Fruit fly (Drosophila melanogaster): Measurements from ENCODE around the gene CG11858.

Gene CG11858

DNA sequence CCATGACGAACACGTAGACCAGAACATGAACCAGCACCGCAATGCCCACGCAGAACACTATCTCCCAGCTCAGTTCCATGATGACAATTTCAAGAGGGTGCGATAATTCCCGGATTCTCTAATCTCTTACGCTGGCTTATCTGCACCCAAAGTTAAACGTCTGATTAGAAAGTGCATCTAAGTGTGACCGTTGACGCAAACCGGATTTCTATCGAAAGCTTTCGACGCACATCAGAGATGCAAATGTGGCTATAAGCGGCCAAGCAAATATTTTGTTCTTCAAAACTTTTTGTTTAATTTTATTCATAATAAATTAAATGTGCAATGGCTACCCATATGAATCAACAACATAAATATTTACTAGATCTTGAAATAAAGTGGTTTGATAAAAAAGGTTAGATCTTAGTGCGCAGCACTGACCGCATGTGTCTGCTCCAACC is at the start of gene CG11858, which contains the start of gene Kdsr:
TSS of gene CG11858 (plus strand) at position 420 of the 440 bp plus-strand sequence.
TSS of gene Kdsr (minus strand) at position 177 of the 440 bp plus-strand sequence.
- no peak for TF ChIP-seq Hr78 (GFP tag; optimal IDR thresholded peaks at IDR 0.05)
- TF ChIP-seq GATAd (GFP tag; optimal IDR thresholded peaks at IDR 0.05), result peak; percentile 57
- peak; percentile 72 for TF ChIP-seq br (GFP tag; optimal IDR thresholded peaks at IDR 0.05)
- TF ChIP-seq Sp1 (GFP tag; optimal IDR thresholded peaks at IDR 0.05), result peak; percentile 74
- TF ChIP-seq sv (GFP tag; optimal IDR thresholded peaks at IDR 0.05), result peak; percentile 67
- peak; percentile 62 for TF ChIP-seq Jra (GFP tag; optimal IDR thresholded peaks at IDR 0.05)
- TF ChIP-seq usp (GFP tag; optimal IDR thresholded peaks at IDR 0.05), result no peak
- TF ChIP-seq ey (GFP tag; optimal IDR thresholded peaks at IDR 0.05), result peak; percentile 75
- TF ChIP-seq psq (GFP tag; optimal IDR thresholded peaks at IDR 0.05), result peak; percentile 52
- peak; percentile 83 for TF ChIP-seq h (GFP tag; optimal IDR thresholded peaks at IDR 0.05)
- no peak for TF ChIP-seq Rel (GFP tag; optimal IDR thresholded peaks at IDR 0.05)
- TF ChIP-seq Rel (tag; optimal IDR thresholded peaks at IDR 0.05), result peak; percentile 53
- peak; percentile 25 to 79 for TF ChIP-seq foxo (GFP tag; optimal IDR thresholded peaks at IDR 0.05)
- peak; percentile 75 for TF ChIP-seq fru (GFP tag; optimal IDR thresholded peaks at IDR 0.05)
- TF ChIP-seq rgr (GFP tag; optimal IDR thresholded peaks at IDR 0.05), result peak; percentile 71
- TF ChIP-seq OdsH (GFP tag; optimal IDR thresholded peaks at IDR 0.05), result peak; percentile 55
- no peak for TF ChIP-seq N (GFP tag; optimal IDR thresholded peaks at IDR 0.05)
- TF ChIP-seq Myc (optimal IDR thresholded peaks at IDR 0.05), result peak; percentile 99
- no peak for TF ChIP-seq pan (optimal IDR thresholded peaks at IDR 0.05)
- TF ChIP-seq CG32264 (GFP tag; optimal IDR thresholded peaks at IDR 0.05), result peak; percentile 36
- peak; percentile 72 for TF ChIP-seq HLH106 (tag; optimal IDR thresholded peaks at IDR 0.05)
- peak; percentile 72 for TF ChIP-seq CG9705 (GFP tag; optimal IDR thresholded peaks at IDR 0.05)
- TF ChIP-seq Mio (GFP tag; optimal IDR thresholded peaks at IDR 0.05), result no peak
- TF ChIP-seq woc (GFP tag; optimal IDR thresholded peaks at IDR 0.05), result peak; percentile 93
- no peak for TF ChIP-seq Vsx2 (GFP tag; optimal IDR thresholded peaks at IDR 0.05; ENCODE audit: partially characterized antibody)

dm6 chr3R:25215123-25215522 is 47.4 kb upstream of the CG11858 start, which contains the start of gene Saysd1:
Gene Saysd1 (minus strand): TSS chr3R:25215188.
- TF ChIP-seq Vsx2 (GFP tag; optimal IDR thresholded peaks at IDR 0.05; ENCODE audit: partially characterized antibody) (no peak), br (GFP tag; optimal IDR thresholded peaks at IDR 0.05) (peak; percentile 8), CG32264 (GFP tag; optimal IDR thresholded peaks at IDR 0.05) (no peak), woc (GFP tag; optimal IDR thresholded peaks at IDR 0.05) (peak; percentile 65), Dif (GFP tag; optimal IDR thresholded peaks at IDR 0.05; ENCODE audit: partially characterized antibody) (no peak), Dfd (GFP tag; optimal IDR thresholded peaks at IDR 0.05) (no peak), brk (GFP tag; optimal IDR thresholded peaks at IDR 0.05) (peak; percentile 29), Rel (GFP tag; optimal IDR thresholded peaks at IDR 0.05) (no peak), Rel (tag; optimal IDR thresholded peaks at IDR 0.05) (no peak), Hr83 (GFP tag; optimal IDR thresholded peaks at IDR 0.05; ENCODE audit: poor library complexity, severe bottlenecking) (peak; percentile 33), Jra (GFP tag; optimal IDR thresholded peaks at IDR 0.05) (peak; percentile 5), usp (GFP tag; optimal IDR thresholded peaks at IDR 0.05) (no peak), foxo (GFP tag; optimal IDR thresholded peaks at IDR 0.05) (peak in 1 of 2 experiments; percentile 53), Hnf4 (GFP tag; optimal IDR thresholded peaks at IDR 0.05) (peak; percentile 44), psq (GFP tag; optimal IDR thresholded peaks at IDR 0.05) (no peak), GATAd (GFP tag; optimal IDR thresholded peaks at IDR 0.05) (no peak), sv (GFP tag; optimal IDR thresholded peaks at IDR 0.05) (no peak), CrebA (GFP tag; optimal IDR thresholded peaks at IDR 0.05; ENCODE audit: borderline replicate concordance) (no peak), sage (GFP tag; optimal IDR thresholded peaks at IDR 0.05) (no peak), Myc (optimal IDR thresholded peaks at IDR 0.05) (no peak), fru (GFP tag; optimal IDR thresholded peaks at IDR 0.05) (peak; percentile 24), h (GFP tag; optimal IDR thresholded peaks at IDR 0.05) (peak; percentile 48), pan (optimal IDR thresholded peaks at IDR 0.05) (no peak), dsf (GFP tag; optimal IDR thresholded peaks at IDR 0.05; ENCODE audit: borderline replicate concordance) (no peak), HLH106 (tag; optimal IDR thresholded peaks at IDR 0.05) (peak; percentile 8), tai (GFP tag; optimal IDR thresholded peaks at IDR 0.05) (no peak), rgr (GFP tag; optimal IDR thresholded peaks at IDR 0.05) (no peak), Hr78 (GFP tag; optimal IDR thresholded peaks at IDR 0.05) (no peak)

dm6 chr3R:25215997-25216396 is 46.5 kb upstream of the CG11858 start, which contains the start of gene CG31106:
Gene CG31106 (plus strand): TSS chr3R:25216297.
- TF ChIP-seq Rel (GFP tag; optimal IDR thresholded peaks at IDR 0.05) (no peak), Rel (tag; optimal IDR thresholded peaks at IDR 0.05) (no peak), Vsx2 (GFP tag; optimal IDR thresholded peaks at IDR 0.05; ENCODE audit: partially characterized antibody) (no peak), Abd-B (GFP tag; optimal IDR thresholded peaks at IDR 0.05) (no peak), Myc (optimal IDR thresholded peaks at IDR 0.05) (no peak), woc (GFP tag; optimal IDR thresholded peaks at IDR 0.05) (no peak), rgr (GFP tag; optimal IDR thresholded peaks at IDR 0.05) (no peak), tai (GFP tag; optimal IDR thresholded peaks at IDR 0.05) (no peak), Hr83 (GFP tag; optimal IDR thresholded peaks at IDR 0.05; ENCODE audit: poor library complexity, severe bottlenecking) (no peak), CG32264 (GFP tag; optimal IDR thresholded peaks at IDR 0.05) (no peak)
